Worm (Caenorhabditis elegans): ENCODE measurements around the gene mig-22.

- TF ChIP-seq nhr-11 (tag; optimal IDR thresholded peaks at IDR 0.05) (no peak), lsy-2 (tag; optimal IDR thresholded peaks at IDR 0.05) (no peak), swsn-7 (tag; optimal IDR thresholded peaks at IDR 0.05) (no peak), nhr-19 (GFP tag; conservative IDR thresholded peaks at IDR 0.05) (no peak), unc-130 (tag; optimal IDR thresholded peaks at IDR 0.05) (no peak), nhr-12 (tag; optimal IDR thresholded peaks at IDR 0.05) (no peak), ama-1 (optimal IDR thresholded peaks at IDR 0.05) (no peak)
These were observed 33.6 kb upstream of the mig-22 start for ce11 chrIII:8800796-8801083.

Data from whole organism, L1 larva.